Worm (Caenorhabditis elegans) whole organism, mixed stage, embryonic: ENCODE results near the gene K09C6.2.

ENCODE experiments used
- lsy-2 ChIP-seq: fragments of 150-350 bp; optimal IDR thresholded peaks from 2 replicates; lab custom pipeline; 2014; ENCODE audit warnings: missing biosample characterization, missing genetic modification characterization
- snpc-4 ChIP-seq: fragments of 150-350 bp; optimal IDR thresholded peaks from 2 replicates; lab custom pipeline; 2014; ENCODE audit warnings: missing biosample characterization, missing genetic modification characterization
- unc-120 ChIP-seq: sonication (generic microtip); optimal IDR thresholded peaks from 2 replicates; lab custom pipeline; 2017; ENCODE audit warnings: missing genetic modification characterization, missing compliant biosample characterization; ENCODE audit not compliant: poor library complexity, severe bottlenecking

The K09C6.2 gene

DNA sequence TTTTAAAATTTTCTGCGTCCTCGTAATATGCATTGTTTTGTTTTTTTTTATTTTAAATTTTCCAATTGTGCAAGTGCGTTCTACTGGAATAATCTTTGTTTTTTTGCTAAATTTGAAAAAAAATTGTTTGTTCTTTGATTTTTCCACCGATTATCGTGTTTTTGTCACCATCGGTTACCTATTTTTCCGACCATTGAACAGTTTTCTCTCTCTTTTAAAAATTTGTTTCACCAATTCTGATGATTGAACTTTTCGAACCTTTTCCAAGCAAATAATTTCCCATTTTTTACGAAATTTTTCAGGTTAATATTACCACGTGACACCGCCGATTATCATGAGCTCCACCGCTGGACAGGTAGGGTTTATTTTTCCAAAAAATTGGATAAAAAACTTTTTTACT is 54.8 kb downstream of the K09C6.2 start, which contains the start of gene adh-5:
Gene adh-5 (plus strand): TSS at position 301 of the 400 bp plus-strand sequence.
- no peak for TF ChIP-seq lsy-2 (tag; lab: Kevin White, UChicago)
- no peak for TF ChIP-seq snpc-4
- TF ChIP-seq unc-120: no peak
